Worm (Caenorhabditis elegans): ENCODE results near the gene srw-56.

ce11 chrV:15921102-15921501 lies 31.6 kb downstream of the srw-56 start, which contains the start of gene cdr-1:
- TF ChIP-seq him-1 (tag; optimal IDR thresholded peaks at IDR 0.05) (no peak), dao-5 (tag; optimal IDR thresholded peaks at IDR 0.05) (no peak), W03F9.2 (tag; optimal IDR thresholded peaks at IDR 0.05) (no peak)
